Worm (Caenorhabditis elegans): ENCODE data around the gene ugt-32.

Gene ugt-32

ce11 chrV:3862851-3863250 is 19.0 kb upstream of the ugt-32 start, which contains the start of gene nhr-187:
Gene nhr-187, minus strand, starts transcription at chrV:3862951.
- no peak for TF ChIP-seq nhr-76 (tag; optimal IDR thresholded peaks at IDR 0.05)
- no peak for TF ChIP-seq hlh-4 (tag; optimal IDR thresholded peaks at IDR 0.05)
- TF ChIP-seq aha-1 (tag; optimal IDR thresholded peaks at IDR 0.05), result no peak
- no peak for TF ChIP-seq C16A3.4 (tag; optimal IDR thresholded peaks at IDR 0.05)
- TF ChIP-seq lir-3 (tag; optimal IDR thresholded peaks at IDR 0.05; ENCODE audit: poor library complexity), result no peak
- no peak for TF ChIP-seq tbx-2 (tag; optimal IDR thresholded peaks at IDR 0.05)
- TF ChIP-seq elt-2 (tag; optimal IDR thresholded peaks at IDR 0.05), result no peak
- no peak for TF ChIP-seq nhr-11 (tag; optimal IDR thresholded peaks at IDR 0.05)

DNA sequence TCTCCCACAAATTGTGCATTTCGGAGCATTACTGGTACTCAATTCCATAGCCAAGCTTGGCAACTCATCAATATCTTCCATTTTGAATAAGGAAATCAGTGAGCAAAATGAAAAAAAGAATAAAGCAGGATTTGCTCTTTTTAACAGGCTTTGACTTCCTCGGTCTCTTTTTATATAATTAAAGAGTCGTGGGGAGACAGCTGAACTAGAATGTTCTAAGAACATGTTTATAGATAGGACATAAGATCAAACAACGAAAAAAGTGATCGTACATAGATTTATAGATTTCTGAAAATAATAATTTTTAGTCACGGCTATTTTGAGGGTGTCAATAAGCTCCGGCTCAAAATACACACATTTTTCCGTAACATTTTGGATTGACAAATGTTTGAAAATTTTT is 16.3 kb upstream of the ugt-32 start, which contains the start of gene nhr-189:
Gene nhr-189 (minus strand): TSS at position 121 of the 400 bp plus-strand sequence.
- peak; percentile 32 for TF ChIP-seq nhr-71 (tag; optimal IDR thresholded peaks at IDR 0.05)
- TF ChIP-seq hlh-17 (GFP tag; optimal IDR thresholded peaks at IDR 0.05; ENCODE audit: borderline replicate concordance), result no peak
- peak; percentile 62 for TF ChIP-seq dsc-1 (tag; optimal IDR thresholded peaks at IDR 0.05)
- TF ChIP-seq blmp-1 (tag; optimal IDR thresholded peaks at IDR 0.05), result no peak
- TF ChIP-seq hlh-4 (tag; optimal IDR thresholded peaks at IDR 0.05), result peak; percentile 18
- peak; percentile 69 for TF ChIP-seq fkh-8 (tag; optimal IDR thresholded peaks at IDR 0.05)
- TF ChIP-seq unc-62 (GFP tag; optimal IDR thresholded peaks at IDR 0.05), result no peak
- TF ChIP-seq nhr-47 (tag; optimal IDR thresholded peaks at IDR 0.05), result peak; percentile 12
- no peak for TF ChIP-seq sup-37 (GFP tag; optimal IDR thresholded peaks at IDR 0.05)

DNA sequence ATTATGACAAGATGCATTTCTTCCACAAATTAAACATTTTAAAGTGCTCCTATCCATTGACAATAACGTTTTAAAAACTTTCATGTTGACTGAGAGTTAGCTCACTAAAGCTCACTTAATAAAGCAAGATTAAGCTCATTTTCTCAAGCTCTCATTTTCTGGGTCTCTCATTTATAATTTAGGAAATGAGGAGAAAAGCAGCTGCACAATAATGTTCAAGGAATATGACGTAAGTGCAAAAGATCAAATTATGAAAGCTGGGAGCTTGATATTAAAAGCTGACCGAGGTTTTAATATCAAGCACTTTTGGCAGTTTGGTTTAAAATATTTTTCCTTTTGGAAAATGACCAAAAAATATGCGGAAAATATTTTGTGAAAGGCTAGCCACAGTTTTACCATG is 14.0 kb upstream of the ugt-32 start, which contains the start of gene nhr-188:
Gene nhr-188 (minus strand): TSS at position 84 of the 400 bp plus-strand sequence.
- TF ChIP-seq pax-3 (tag; optimal IDR thresholded peaks at IDR 0.05) (no peak), nhr-71 (tag; optimal IDR thresholded peaks at IDR 0.05) (peak; percentile 45), fkh-8 (tag; optimal IDR thresholded peaks at IDR 0.05) (peak; percentile 72), mep-1 (tag; optimal IDR thresholded peaks at IDR 0.05) (no peak), C04F5.9 (tag; optimal IDR thresholded peaks at IDR 0.05) (no peak), dsc-1 (tag; optimal IDR thresholded peaks at IDR 0.05) (peak; percentile 86), nhr-47 (tag; optimal IDR thresholded peaks at IDR 0.05) (peak; percentile 43), elt-2 (tag; optimal IDR thresholded peaks at IDR 0.05) (no peak)

DNA sequence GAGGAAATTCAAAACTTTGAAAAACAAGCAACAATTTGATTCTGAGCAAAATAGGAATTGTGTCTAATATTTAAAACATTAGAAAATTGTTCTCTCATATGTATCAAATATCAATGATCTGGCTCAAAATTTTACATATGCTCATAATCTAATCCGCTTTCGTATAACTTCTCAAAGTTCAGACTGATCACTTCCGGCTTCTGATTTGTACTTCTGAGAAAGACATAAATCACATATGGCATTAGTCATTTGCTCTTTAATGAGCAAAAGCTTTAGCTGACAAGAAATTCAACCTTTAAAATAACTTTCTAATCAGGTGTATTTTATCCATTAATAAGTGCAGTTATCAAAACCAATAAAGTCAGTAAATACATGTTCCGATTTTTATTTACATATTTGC is 12.1 kb upstream of the ugt-32 start:
- TF ChIP-seq grh-1 (GFP tag; IDR thresholded peaks at IDR 0.05) (no peak), lin-14 (GFP tag; optimal IDR thresholded peaks at IDR 0.05) (peak; percentile 31), fos-1 (tag; optimal IDR thresholded peaks at IDR 0.05) (peak; percentile 29), lsy-2 (tag; optimal IDR thresholded peaks at IDR 0.05) (peak in 1 of 2 experiments; percentile 37), nhr-71 (tag; optimal IDR thresholded peaks at IDR 0.05) (peak; percentile 78), blmp-1 (tag; optimal IDR thresholded peaks at IDR 0.05) (no peak), fkh-8 (tag; optimal IDR thresholded peaks at IDR 0.05) (peak; percentile 97), dsc-1 (tag; optimal IDR thresholded peaks at IDR 0.05) (peak; percentile 93), vab-15 (tag; optimal IDR thresholded peaks at IDR 0.05) (no peak), nhr-85 (tag) (no peak), sup-37 (GFP tag; optimal IDR thresholded peaks at IDR 0.05) (no peak), hlh-17 (GFP tag; optimal IDR thresholded peaks at IDR 0.05; ENCODE audit: borderline replicate concordance) (no peak), swsn-7 (tag; optimal IDR thresholded peaks at IDR 0.05) (peak; percentile 21), jun-1 (tag; optimal IDR thresholded peaks at IDR 0.05) (no peak), ceh-88 (GFP tag; IDR thresholded peaks at IDR 0.05) (no peak), ztf-11 (tag; optimal IDR thresholded peaks at IDR 0.05) (no peak), lir-3 (tag; optimal IDR thresholded peaks at IDR 0.05; ENCODE audit: poor library complexity) (no peak), ceh-8 (GFP tag; optimal IDR thresholded peaks at IDR 0.05) (peak; percentile 51), xbp-1 (tag; optimal IDR thresholded peaks at IDR 0.05) (no peak), rnt-1 (tag; optimal IDR thresholded peaks at IDR 0.05) (no peak), ceh-90 (tag; optimal IDR thresholded peaks at IDR 0.05) (no peak), C04F5.9 (tag; optimal IDR thresholded peaks at IDR 0.05) (no peak), egl-13 (tag; optimal IDR thresholded peaks at IDR 0.05) (peak; percentile 41), pax-3 (tag; optimal IDR thresholded peaks at IDR 0.05) (peak; percentile 17), nhr-11 (tag; optimal IDR thresholded peaks at IDR 0.05) (peak; percentile 39), nhr-84 (tag; optimal IDR thresholded peaks at IDR 0.05) (no peak), ama-1 (optimal IDR thresholded peaks at IDR 0.05) (no peak), mep-1 (tag; optimal IDR thresholded peaks at IDR 0.05) (no peak), C16A3.4 (tag; optimal IDR thresholded peaks at IDR 0.05) (no peak), fkh-4 (tag; optimal IDR thresholded peaks at IDR 0.05; ENCODE audit: borderline replicate concordance) (no peak), nhr-47 (tag; optimal IDR thresholded peaks at IDR 0.05) (peak; percentile 76), unc-86 (tag; optimal IDR thresholded peaks at IDR 0.05) (no peak), nhr-19 (GFP tag; conservative IDR thresholded peaks at IDR 0.05) (peak; percentile 18; the same call in 1 of the 2 replicates), sox-4 (tag; optimal IDR thresholded peaks at IDR 0.05) (peak; percentile 45), nhr-20 (tag; optimal IDR thresholded peaks at IDR 0.05) (peak; percentile 48), nhr-77 (tag; optimal IDR thresholded peaks at IDR 0.05) (no peak), aly-2 (tag; optimal IDR thresholded peaks at IDR 0.05) (no peak), alr-1 (tag; optimal IDR thresholded peaks at IDR 0.05; ENCODE audit: borderline replicate concordance) (no peak)
